Worm (Caenorhabditis elegans) whole organism, midembryonic: ENCODE measurements around the gene K03A11.1.

Source experiments
- T22C8.4 ChIP-seq: fragments of 200-800 bp; sonication (Bioruptor generic); IDR thresholded peaks from 2 replicates; pipeline ENCODE4 v1.3.6; 2022; ENCODE audit warnings: missing genetic modification characterization, missing compliant biosample characterization
- cog-1 ChIP-seq: sonication (generic microtip); optimal IDR thresholded peaks from 2 replicates; lab custom pipeline; 2016; ENCODE audit warnings: missing genetic modification characterization, missing compliant biosample characterization
- flt-1 ChIP-seq: fragments of 200-800 bp; sonication (Bioruptor generic); IDR thresholded peaks from 2 replicates; pipeline ENCODE4 v1.3.6; 2022; ENCODE audit warnings: missing genetic modification characterization, missing compliant biosample characterization
- klf-2 ChIP-seq: fragments of 200-800 bp; sonication (Bioruptor generic); conservative IDR thresholded peaks from 2 replicates; pipeline ENCODE4 v1.3.6; 2022; ENCODE audit warnings: missing genetic modification reagents, missing genetic modification characterization, missing compliant biosample characterization
- med-1 ChIP-seq: sonication (generic microtip); optimal IDR thresholded peaks from 2 replicates; lab custom pipeline; 2017; ENCODE audit warnings: missing genetic modification characterization, mild to moderate bottlenecking, missing compliant biosample characterization, antibody characterized with exemption, missing genetic modification reagents; ENCODE audit not compliant: insufficient read depth
- ref-1 ChIP-seq: fragments of 200-800 bp; sonication (Bioruptor generic); conservative IDR thresholded peaks from 2 replicates; pipeline ENCODE4 v1.3.6; 2022; ENCODE audit warnings: missing genetic modification reagents, missing genetic modification characterization, missing compliant biosample characterization
- tab-1 ChIP-seq: fragments of 200-800 bp; sonication (Bioruptor generic); IDR thresholded peaks from 2 replicates; pipeline ENCODE4 v1.3.6; 2022; ENCODE audit warnings: missing genetic modification characterization, missing compliant biosample characterization
- ztf-23 ChIP-seq: fragments of 200-800 bp; sonication (Bioruptor generic); IDR thresholded peaks from 2 replicates; pipeline ENCODE4 v1.3.6; 2022; ENCODE audit warnings: missing genetic modification reagents, missing genetic modification characterization, missing compliant biosample characterization
- ztf-29 ChIP-seq: fragments of 200-800 bp; sonication (Bioruptor generic); IDR thresholded peaks from 2 replicates; pipeline ENCODE4 v1.3.6; 2022; ENCODE audit warnings: missing genetic modification reagents, missing genetic modification characterization, missing compliant biosample characterization

DNA sequence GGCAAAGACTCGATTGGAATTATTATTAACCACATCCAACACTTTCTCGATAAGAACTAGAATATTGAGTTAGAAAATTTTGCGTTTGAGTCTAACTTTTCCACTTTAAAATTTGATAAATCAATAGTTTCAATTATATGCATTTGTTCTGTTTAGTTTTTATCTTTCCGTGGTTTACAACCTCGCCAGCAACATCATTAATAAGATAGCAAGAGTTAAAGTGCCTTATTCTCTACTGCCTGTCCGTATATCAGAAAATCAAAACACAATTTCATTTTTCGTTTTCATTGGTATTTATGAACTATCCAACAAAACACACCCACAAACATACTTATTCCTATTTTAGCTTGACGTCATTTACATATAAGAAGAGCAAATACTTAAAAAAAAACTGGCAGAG, 37.0 kb downstream of the K03A11.1 start:
- TF ChIP-seq med-1 (no peak), tab-1 (no peak), cog-1 (no peak), klf-2 (GFP tag; lab: Robert Waterston, UW) (no peak), flt-1 (GFP tag; lab: Robert Waterston, UW) (no peak), ztf-29 (GFP tag; lab: Robert Waterston, UW) (no peak), ref-1 (GFP tag; lab: Robert Waterston, UW) (no peak), ztf-23 (GFP tag; lab: Robert Waterston, UW) (no peak), T22C8.4 (no peak)
